Worm (Caenorhabditis elegans): ENCODE measurements around the gene T25B6.3.

T25B6.3 gene

DNA sequence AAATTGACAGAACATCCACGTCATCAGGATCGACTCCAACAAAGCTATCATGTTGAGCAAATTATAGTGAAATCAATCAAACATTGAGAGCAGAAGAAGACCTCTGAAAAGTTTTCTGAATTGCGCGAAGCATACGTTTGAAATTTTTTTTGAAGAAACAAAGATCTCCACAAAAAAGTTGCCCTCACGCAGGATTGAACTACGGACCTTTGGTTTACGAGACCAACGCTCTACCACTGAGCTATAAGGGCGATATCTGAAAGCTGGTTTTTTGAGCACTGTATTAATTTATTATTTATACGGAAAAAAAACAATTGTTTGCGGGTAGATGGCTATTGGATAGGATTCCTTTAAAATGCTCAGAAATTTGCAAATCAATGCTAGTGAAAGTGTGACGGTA is 1.9 kb upstream of the T25B6.3 start:
- no peak for TF ChIP-seq K02D7.2 (tag; optimal IDR thresholded peaks at IDR 0.05)
- no peak for TF ChIP-seq ceh-31 (tag; optimal IDR thresholded peaks at IDR 0.05)
- no peak for TF ChIP-seq ahr-1 (tag; optimal IDR thresholded peaks at IDR 0.05)
- no peak for TF ChIP-seq odd-2 (tag; optimal IDR thresholded peaks at IDR 0.05)
- TF ChIP-seq pha-4 (tag; optimal IDR thresholded peaks at IDR 0.05) = no peak
- no peak for TF ChIP-seq pros-1 (tag; optimal IDR thresholded peaks at IDR 0.05)

DNA sequence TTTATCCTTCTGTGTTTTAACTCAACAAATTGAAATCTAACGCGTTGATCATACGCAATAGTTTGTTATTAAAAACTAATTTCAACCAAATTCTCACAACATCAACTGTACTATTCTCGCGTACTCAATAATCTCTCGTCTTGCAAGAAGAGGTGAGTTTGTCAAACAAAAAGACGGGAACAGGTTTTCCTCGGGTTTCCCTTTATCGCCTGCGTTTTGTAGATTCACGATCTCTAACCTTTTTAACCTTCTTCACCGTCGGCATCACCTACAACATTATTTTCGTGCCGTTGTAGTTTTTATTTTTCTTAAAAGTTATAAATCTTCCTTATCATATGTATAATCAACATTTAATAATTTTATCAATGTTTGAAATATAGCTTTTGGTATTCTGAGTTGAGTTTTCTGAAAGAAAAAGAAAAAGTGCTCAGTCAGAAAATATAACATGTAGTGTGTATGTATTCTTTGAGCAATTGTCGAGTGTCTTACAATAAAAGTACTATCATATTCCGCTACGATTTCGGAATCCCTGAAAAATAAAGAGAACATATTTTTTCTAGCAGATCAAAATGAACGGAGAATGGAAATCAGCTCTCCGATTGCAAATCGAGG is 1.6 kb downstream of the T25B6.3 start, which contains the start of gene snf-12:
Gene snf-12 (plus strand): TSS at position 562 of the 612 bp plus-strand sequence.
- TF ChIP-seq ceh-6 (GFP tag; optimal IDR thresholded peaks at IDR 0.05) (no peak), sox-4 (tag; optimal IDR thresholded peaks at IDR 0.05) (no peak), K02D7.2 (tag; optimal IDR thresholded peaks at IDR 0.05) (no peak), elt-4 (tag; optimal IDR thresholded peaks at IDR 0.05) (no peak), unc-3 (GFP tag; conservative IDR thresholded peaks at IDR 0.05) (no peak), unc-3 (tag; optimal IDR thresholded peaks at IDR 0.05) (no peak), sox-2 (GFP tag; IDR thresholded peaks at IDR 0.05) (no peak), ahr-1 (tag; optimal IDR thresholded peaks at IDR 0.05) (no peak), Y22D7AL.16 (tag; optimal IDR thresholded peaks at IDR 0.05) (no peak), hlh-30 (tag; optimal IDR thresholded peaks at IDR 0.05; ENCODE audit: insufficient read depth) (no peak), hlh-13 (GFP tag; optimal IDR thresholded peaks at IDR 0.05) (no peak), F13H6.1 (tag; optimal IDR thresholded peaks at IDR 0.05) (no peak), ets-4 (tag; optimal IDR thresholded peaks at IDR 0.05) (no peak), ceh-30 (tag; optimal IDR thresholded peaks at IDR 0.05) (no peak), unc-42 (tag; optimal IDR thresholded peaks at IDR 0.05) (no peak)

DNA sequence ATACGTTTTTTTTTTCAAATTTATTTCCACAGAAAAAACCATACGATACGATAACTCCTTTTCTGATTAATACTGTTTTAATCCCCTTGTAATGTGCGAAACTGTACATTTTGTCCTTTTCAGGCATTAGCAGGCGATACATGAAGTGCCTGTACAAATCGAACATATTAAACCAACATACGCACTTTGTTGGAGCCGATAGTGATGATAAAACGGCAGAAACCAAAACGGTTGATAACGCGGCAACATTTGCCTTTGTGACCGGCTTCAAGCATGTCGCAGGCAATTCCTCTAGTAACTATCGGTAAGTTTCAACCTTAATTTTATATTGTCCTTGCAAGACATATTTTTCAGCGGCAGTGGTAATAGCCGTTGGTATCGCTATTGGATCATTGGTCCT is 6.9 kb downstream of the T25B6.3 start, which contains the start of gene nep-22:
Gene nep-22 (plus strand): TSS at position 245 of the 400 bp plus-strand sequence.
- TF ChIP-seq lim-6 (tag; optimal IDR thresholded peaks at IDR 0.05) (no peak), elt-2 (tag; optimal IDR thresholded peaks at IDR 0.05) (peak; percentile 18)

DNA sequence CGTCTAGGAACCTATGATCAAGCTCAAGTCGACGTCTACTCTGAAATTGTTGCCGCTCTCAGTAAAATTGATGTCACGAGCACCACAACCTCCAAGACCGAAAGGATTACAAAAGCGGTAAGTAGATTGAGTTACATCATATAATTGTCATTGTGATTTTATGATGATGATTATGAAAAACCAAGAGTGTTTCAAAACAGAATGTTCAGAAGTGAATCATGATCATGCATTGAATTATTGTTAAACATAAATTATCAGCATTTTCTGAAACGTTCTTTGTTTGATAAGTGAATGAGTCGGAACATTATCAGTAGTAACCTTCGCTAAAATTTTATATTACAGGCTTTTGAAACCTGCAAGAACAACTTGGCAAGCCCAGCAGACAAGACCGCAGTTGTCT is 7.7 kb downstream of the T25B6.3 start:
- TF ChIP-seq unc-86 (tag; optimal IDR thresholded peaks at IDR 0.05) = no peak

DNA sequence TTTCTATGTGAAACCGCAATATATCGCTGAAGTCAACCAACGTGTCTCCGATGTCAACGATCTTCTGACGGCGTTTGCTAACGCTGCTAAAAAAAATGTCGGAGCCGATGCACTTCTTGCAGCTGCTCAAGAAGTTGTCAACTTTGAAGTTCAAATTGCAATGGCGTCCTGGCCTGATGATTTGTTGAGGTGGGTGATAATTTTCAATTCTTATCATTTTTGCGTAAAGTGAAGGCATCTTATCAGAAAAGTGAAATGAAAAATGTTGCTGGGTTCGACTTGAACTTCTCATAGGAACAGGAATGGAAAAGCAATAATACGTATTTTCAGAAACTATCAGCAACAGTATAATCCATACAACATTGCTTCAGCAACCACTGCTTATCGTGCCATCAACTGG is 8.8 kb downstream of the T25B6.3 start:
- TF ChIP-seq dve-1 (tag; optimal IDR thresholded peaks at IDR 0.05) = no peak
- TF ChIP-seq syd-9 (tag; optimal IDR thresholded peaks at IDR 0.05) = no peak
- TF ChIP-seq eyg-1 (tag; optimal IDR thresholded peaks at IDR 0.05) = no peak
- TF ChIP-seq pqm-1 (tag; optimal IDR thresholded peaks at IDR 0.05) = no peak
- TF ChIP-seq C08G9.2 (tag; optimal IDR thresholded peaks at IDR 0.05) = no peak

DNA sequence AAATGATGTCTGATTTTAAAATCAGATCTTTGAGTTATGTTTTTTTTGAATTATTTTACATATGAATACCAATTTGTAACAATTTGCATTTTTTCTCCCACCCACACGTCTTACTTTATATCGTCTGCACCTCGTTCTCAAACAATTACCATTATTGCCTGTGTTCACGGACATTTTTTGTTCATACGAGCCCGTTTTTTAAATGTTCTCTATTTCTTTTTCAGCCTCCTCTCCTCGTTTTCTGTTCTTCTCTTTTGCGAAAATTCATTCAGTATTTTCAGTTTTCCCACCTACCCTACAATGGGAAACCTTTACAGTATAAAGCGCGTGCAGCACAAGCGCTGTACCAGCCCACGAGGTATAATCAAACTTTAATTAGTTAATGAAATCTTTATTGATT is 18.5 kb downstream of the T25B6.3 start, which contains the start of gene prdm-14:
Gene prdm-14 (plus strand): TSS at position 301 of the 400 bp plus-strand sequence.
- TF ChIP-seq fkh-6 (tag; optimal IDR thresholded peaks at IDR 0.05) = no peak
- TF ChIP-seq odd-2 (tag; optimal IDR thresholded peaks at IDR 0.05) = no peak
- TF ChIP-seq hlh-6 (tag; optimal IDR thresholded peaks at IDR 0.05) = no peak
- TF ChIP-seq K09A11.1 (tag; optimal IDR thresholded peaks at IDR 0.05; ENCODE audit: insufficient read depth) = no peak
- TF ChIP-seq pat-9 (tag; optimal IDR thresholded peaks at IDR 0.05) = no peak
- TF ChIP-seq unc-86 (tag; optimal IDR thresholded peaks at IDR 0.05) = no peak
- TF ChIP-seq pha-4 (tag; optimal IDR thresholded peaks at IDR 0.05) = no peak
- TF ChIP-seq sdc-2 (tag; optimal IDR thresholded peaks at IDR 0.05) = no peak
- TF ChIP-seq pax-1 (tag; optimal IDR thresholded peaks at IDR 0.05) = no peak
- no peak for TF ChIP-seq ceh-48 (tag; optimal IDR thresholded peaks at IDR 0.05)
